Worm (Caenorhabditis elegans) whole organism, mixed stage, embryonic: ENCODE data around the gene F49E11.2.

Experiments used
- bed-3 ChIP-seq: fragments of 200-800 bp; sonication (Bioruptor generic); optimal IDR thresholded peaks from 3 replicates; lab custom pipeline; 2018; ENCODE audit warnings: mild to moderate bottlenecking, missing genetic modification characterization, moderate library complexity, missing compliant biosample characterization
- blmp-1 ChIP-seq: fragments of 150-350 bp; optimal IDR thresholded peaks from 2 replicates; lab custom pipeline; 2014; ENCODE audit warnings: missing biosample characterization, missing genetic modification characterization
- ceh-39 ChIP-seq: fragments of 150-350 bp; optimal IDR thresholded peaks from 2 replicates; lab custom pipeline; 2014; ENCODE audit warnings: missing biosample characterization, missing genetic modification characterization
- ceh-43 ChIP-seq: fragments of 200-800 bp; sonication (Bioruptor generic); optimal IDR thresholded peaks from 2 replicates; lab custom pipeline; 2018; ENCODE audit warnings: mild to moderate bottlenecking, missing genetic modification characterization, moderate library complexity, missing compliant biosample characterization
- ceh-83 ChIP-seq: fragments of 200-800 bp; sonication (Bioruptor generic); optimal IDR thresholded peaks from 2 replicates; lab custom pipeline; 2018; ENCODE audit warnings: mild to moderate bottlenecking, missing genetic modification characterization, missing compliant biosample characterization
- ces-1 ChIP-seq: fragments of 150-350 bp; optimal IDR thresholded peaks from 2 replicates; lab custom pipeline; 2014; ENCODE audit warnings: missing biosample characterization, missing genetic modification reagents, missing genetic modification characterization
- elt-1 ChIP-seq: sonication (generic microtip); optimal IDR thresholded peaks from 2 replicates; lab custom pipeline; 2017; ENCODE audit warnings: missing genetic modification characterization, mild to moderate bottlenecking, missing compliant biosample characterization, antibody characterized with exemption, moderate library complexity, borderline replicate concordance; ENCODE audit not compliant: insufficient read depth
- elt-3 ChIP-seq: fragments of 150-350 bp; optimal IDR thresholded peaks from 2 replicates; lab custom pipeline; 2014; ENCODE audit warnings: missing biosample characterization, missing genetic modification characterization
- flh-1 ChIP-seq: fragments of 200-800 bp; sonication (Bioruptor generic); optimal IDR thresholded peaks from 2 replicates; lab custom pipeline; 2018; ENCODE audit warnings: mild to moderate bottlenecking, missing genetic modification characterization, moderate library complexity, missing compliant biosample characterization
- ham-2 ChIP-seq: fragments of 200-800 bp; sonication (Bioruptor generic); optimal IDR thresholded peaks from 2 replicates; lab custom pipeline; 2018; ENCODE audit warnings: mild to moderate bottlenecking, missing genetic modification characterization, missing compliant biosample characterization
- hlh-1 ChIP-seq: fragments of 150-350 bp; optimal IDR thresholded peaks from 2 replicates; lab custom pipeline; 2014; ENCODE audit warnings: missing biosample characterization, missing genetic modification reagents, missing genetic modification characterization
- lin-13 ChIP-seq: fragments of 150-350 bp; optimal IDR thresholded peaks from 2 replicates; lab custom pipeline; 2014; ENCODE audit warnings: missing biosample characterization, missing genetic modification characterization
- lin-32 ChIP-seq: fragments of 200-800 bp; sonication (Bioruptor generic); optimal IDR thresholded peaks from 2 replicates; lab custom pipeline; 2018; ENCODE audit warnings: mild to moderate bottlenecking, missing genetic modification characterization, missing compliant biosample characterization
- lsy-2 ChIP-seq: fragments of 150-350 bp; optimal IDR thresholded peaks from 2 replicates; lab custom pipeline; 2014; ENCODE audit warnings: missing biosample characterization, missing genetic modification characterization
- mab-5 ChIP-seq: fragments of 150-350 bp; optimal IDR thresholded peaks from 2 replicates; lab custom pipeline; 2014; ENCODE audit warnings: missing biosample characterization, missing genetic modification characterization
- mep-1 ChIP-seq: fragments of 150-350 bp; optimal IDR thresholded peaks from 2 replicates; lab custom pipeline; 2017; ENCODE audit warnings: missing biosample characterization, missing genetic modification reagents, missing genetic modification characterization, inconsistent platforms
- mls-2 ChIP-seq: sonication (generic microtip); optimal IDR thresholded peaks from 2 replicates; lab custom pipeline; 2016; ENCODE audit warnings: mild to moderate bottlenecking, missing genetic modification characterization, moderate library complexity, missing compliant biosample characterization
- nhr-12 ChIP-seq: fragments of 150-350 bp; optimal IDR thresholded peaks from 2 replicates; lab custom pipeline; 2014; ENCODE audit warnings: missing biosample characterization, missing genetic modification characterization
- nhr-2 ChIP-seq: fragments of 150-350 bp; optimal IDR thresholded peaks from 2 replicates; lab custom pipeline; 2014; ENCODE audit warnings: missing biosample characterization, missing genetic modification characterization
- nhr-237 ChIP-seq: fragments of 150-350 bp; optimal IDR thresholded peaks from 2 replicates; lab custom pipeline; 2014; ENCODE audit warnings: missing biosample characterization, missing genetic modification characterization
- nhr-28 ChIP-seq: fragments of 150-350 bp; optimal IDR thresholded peaks from 2 replicates; lab custom pipeline; 2014; ENCODE audit warnings: missing biosample characterization, missing genetic modification characterization
- pha-4 ChIP-seq: fragments of 150-350 bp; optimal IDR thresholded peaks from 2 replicates; lab custom pipeline; 2018; ENCODE audit warnings: missing biosample characterization, missing genetic modification reagents, missing genetic modification characterization
- sem-2 ChIP-seq: fragments of 200-800 bp; sonication (Bioruptor generic); optimal IDR thresholded peaks from 2 replicates; lab custom pipeline; 2018; ENCODE audit warnings: mild to moderate bottlenecking, missing genetic modification characterization, missing compliant biosample characterization
- snpc-4 ChIP-seq: fragments of 150-350 bp; optimal IDR thresholded peaks from 2 replicates; lab custom pipeline; 2014; ENCODE audit warnings: missing biosample characterization, missing genetic modification characterization
- sptf-1 ChIP-seq: sonication (generic microtip); optimal IDR thresholded peaks from 2 replicates; lab custom pipeline; 2017; ENCODE audit warnings: mild to moderate bottlenecking, missing genetic modification characterization, moderate library complexity, missing compliant biosample characterization
- tbx-8 ChIP-seq: fragments of 200-800 bp; sonication (Bioruptor generic); optimal IDR thresholded peaks from 2 replicates; lab custom pipeline; 2018; ENCODE audit warnings: mild to moderate bottlenecking, missing genetic modification characterization, moderate library complexity, missing compliant biosample characterization
- unc-120 ChIP-seq: sonication (generic microtip); optimal IDR thresholded peaks from 2 replicates; lab custom pipeline; 2017; ENCODE audit warnings: missing genetic modification characterization, missing compliant biosample characterization; ENCODE audit not compliant: poor library complexity, severe bottlenecking
- unc-39 ChIP-seq: fragments of 150-350 bp; optimal IDR thresholded peaks from 2 replicates; lab custom pipeline; 2014; ENCODE audit warnings: missing biosample characterization, missing genetic modification characterization
- unc-62 ChIP-seq: fragments of 150-350 bp; optimal IDR thresholded peaks from 2 replicates; lab custom pipeline; 2014; ENCODE audit warnings: missing biosample characterization, missing genetic modification reagents, missing genetic modification characterization
- zip-8 ChIP-seq: fragments of 150-350 bp; optimal IDR thresholded peaks from 2 replicates; lab custom pipeline; 2014; ENCODE audit warnings: missing biosample characterization, missing genetic modification characterization

Gene F49E11.2

ce11 chrIV:13075625-13076252, 37.0 kb upstream of the F49E11.2 start:
- TF ChIP-seq pha-4 (tag; lab: Kevin White, UChicago) = no peak
- TF ChIP-seq flh-1 (GFP tag; lab: Kevin White, UChicago) = no peak
- no peak for TF ChIP-seq tbx-8
- TF ChIP-seq lin-32 (GFP tag; lab: Kevin White, UChicago) = no peak
- no peak for TF ChIP-seq lsy-2 (tag; lab: Kevin White, UChicago)
- TF ChIP-seq nhr-2 (tag; lab: Kevin White, UChicago) = no peak
- TF ChIP-seq unc-62 (GFP tag; lab: Kevin White, UChicago) = no peak
- no peak for TF ChIP-seq snpc-4
- no peak for TF ChIP-seq elt-3 (tag; lab: Kevin White, UChicago)
- TF ChIP-seq ceh-83 = no peak
- TF ChIP-seq ceh-43 (GFP tag; lab: Kevin White, UChicago) = no peak
- no peak for TF ChIP-seq mls-2 (tag; lab: Kevin White, UChicago)
- no peak for TF ChIP-seq lin-13 (tag; lab: Kevin White, UChicago)
- no peak for TF ChIP-seq nhr-237 (tag; lab: Kevin White, UChicago)
- TF ChIP-seq mep-1 = no peak

DNA sequence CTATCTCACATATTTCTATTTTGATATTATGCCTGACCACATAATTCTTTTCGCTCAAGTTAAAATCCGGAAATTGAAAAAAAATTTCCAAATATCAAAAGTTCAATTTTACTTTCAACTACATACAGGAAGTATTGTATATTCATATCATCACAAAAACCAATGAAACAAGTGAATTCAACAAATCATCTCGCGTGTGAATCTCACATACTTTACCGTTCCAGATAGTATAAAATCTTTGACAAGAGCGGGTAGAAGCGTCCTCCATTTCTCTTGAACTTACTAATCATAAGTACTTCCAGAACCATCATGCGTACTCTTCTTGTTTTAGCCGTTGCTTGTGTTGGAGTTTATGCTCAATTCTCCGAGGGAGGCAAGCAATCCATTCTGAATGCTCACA, 32.7 kb upstream of the F49E11.2 start, which contains the start of gene scl-8:
Gene scl-8, plus strand, starts transcription at position 301 of the 400 bp plus-strand sequence.
- no peak for TF ChIP-seq blmp-1 (tag; lab: Kevin White, UChicago)
- TF ChIP-seq snpc-4 = no peak
- no peak for TF ChIP-seq ceh-43 (GFP tag; lab: Kevin White, UChicago)
- TF ChIP-seq sem-2 (GFP tag; lab: Kevin White, UChicago) = no peak
- no peak for TF ChIP-seq unc-39
- no peak for TF ChIP-seq ceh-83
- TF ChIP-seq zip-8 (tag; lab: Kevin White, UChicago) = no peak
- no peak for TF ChIP-seq ces-1 (GFP tag; lab: Kevin White, UChicago)
- TF ChIP-seq nhr-12 (tag; lab: Kevin White, UChicago) = no peak
- TF ChIP-seq bed-3 = no peak
- TF ChIP-seq sptf-1 (tag; lab: Kevin White, UChicago) = no peak

DNA sequence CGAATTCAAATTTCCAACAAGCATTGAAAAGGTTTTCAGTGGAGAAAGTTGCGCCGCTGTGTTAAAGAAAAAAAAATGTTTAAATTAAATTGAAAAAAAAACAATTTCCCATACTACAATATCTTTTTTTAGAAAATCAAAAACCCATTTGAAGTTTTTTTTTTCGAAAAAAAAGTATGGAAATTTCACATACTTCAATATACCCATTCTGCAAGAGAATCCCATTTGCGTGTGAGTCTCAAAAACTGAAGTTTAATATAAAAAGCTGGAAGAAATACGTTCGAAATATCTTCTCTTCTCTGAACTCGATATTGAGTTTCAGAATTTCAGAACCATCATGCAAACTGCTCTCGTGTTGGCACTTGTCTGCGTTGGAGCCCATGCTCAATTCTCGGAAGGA, 31.4 kb upstream of the F49E11.2 start, which contains the start of gene scl-7:
Gene scl-7, plus strand, starts transcription at position 301 of the 400 bp plus-strand sequence.
- TF ChIP-seq nhr-28 (tag; lab: Kevin White, UChicago) (no peak), ceh-39 (tag; lab: Kevin White, UChicago) (no peak), pha-4 (tag; lab: Kevin White, UChicago) (no peak), sptf-1 (tag; lab: Kevin White, UChicago) (no peak), nhr-2 (tag; lab: Kevin White, UChicago) (no peak), tbx-8 (no peak), mls-2 (tag; lab: Kevin White, UChicago) (no peak), nhr-237 (tag; lab: Kevin White, UChicago) (no peak), unc-62 (GFP tag; lab: Kevin White, UChicago) (no peak), mab-5 (no peak), ceh-43 (GFP tag; lab: Kevin White, UChicago) (no peak), ham-2 (no peak), snpc-4 (no peak), lin-13 (tag; lab: Kevin White, UChicago) (no peak), ces-1 (GFP tag; lab: Kevin White, UChicago) (no peak), hlh-1 (tag; lab: Kevin White, UChicago) (no peak), sem-2 (GFP tag; lab: Kevin White, UChicago) (no peak)

DNA sequence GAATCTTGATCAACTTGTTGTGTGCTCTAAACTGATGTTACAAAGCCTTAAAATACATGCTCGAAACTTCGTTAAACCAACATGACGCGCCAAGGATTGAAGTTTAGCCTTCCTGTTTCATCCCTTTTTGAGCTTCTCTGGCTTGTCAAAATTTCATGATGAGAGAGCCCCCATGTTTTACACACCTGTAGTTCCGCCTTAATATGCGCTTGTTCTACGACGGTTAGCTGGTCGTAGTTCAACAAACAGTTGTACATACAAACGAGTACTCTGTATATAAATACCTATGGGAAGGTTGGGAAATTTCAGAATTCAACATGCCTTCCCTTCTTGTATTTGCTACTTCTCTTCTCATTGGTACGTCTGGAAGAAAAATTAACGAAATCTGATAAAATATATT, 29.7 kb upstream of the F49E11.2 start, which contains the start of gene scl-6:
Gene scl-6, plus strand, starts transcription at position 301 of the 400 bp plus-strand sequence.
- no peak for TF ChIP-seq ham-2
- TF ChIP-seq pha-4 (tag; lab: Kevin White, UChicago) = no peak
- no peak for TF ChIP-seq sptf-1 (tag; lab: Kevin White, UChicago)
- TF ChIP-seq unc-39 = no peak
- TF ChIP-seq tbx-8 = no peak
- TF ChIP-seq elt-1 (tag; lab: Kevin White, UChicago) = no peak
- no peak for TF ChIP-seq unc-120 (tag; lab: Kevin White, UChicago)
- TF ChIP-seq zip-8 (tag; lab: Kevin White, UChicago) = no peak
- TF ChIP-seq nhr-12 (tag; lab: Kevin White, UChicago) = no peak
- no peak for TF ChIP-seq mep-1
- TF ChIP-seq nhr-2 (tag; lab: Kevin White, UChicago) = no peak
- no peak for TF ChIP-seq ceh-83
- TF ChIP-seq, all 35 proteins: peak for 0
